Worm (Caenorhabditis elegans): Measurements from ENCODE around the gene lron-10.

The lron-10 gene

ce11 chrIII:10642781-10643180 is 21.6 kb upstream of the lron-10 start, which contains the start of the genes dhs-11 and orc-1 (continued):
- TF ChIP-seq efl-1 (optimal IDR thresholded peaks at IDR 0.05): peak; percentile 62 to 91
- TF ChIP-seq efl-1 (GFP tag; optimal IDR thresholded peaks at IDR 0.05 in 1 of 2): peak; percentile 91 to 99
- TF ChIP-seq mef-2 (tag; optimal IDR thresholded peaks at IDR 0.05): no peak
- TF ChIP-seq fos-1 (tag; optimal IDR thresholded peaks at IDR 0.05): no peak
- TF ChIP-seq mep-1 (tag; optimal IDR thresholded peaks at IDR 0.05): peak; percentile 77
- no peak for TF ChIP-seq Y116A8C.19 (tag; optimal IDR thresholded peaks at IDR 0.05; ENCODE audit: borderline replicate concordance)
- TF ChIP-seq rnt-1 (tag; optimal IDR thresholded peaks at IDR 0.05): peak; percentile 57
- TF ChIP-seq swsn-7 (tag; optimal IDR thresholded peaks at IDR 0.05): peak; percentile 42
- no peak for TF ChIP-seq lin-13 (GFP tag; optimal IDR thresholded peaks at IDR 0.05)
- no peak for TF ChIP-seq pax-3 (tag; optimal IDR thresholded peaks at IDR 0.05)
- TF ChIP-seq nhr-84 (tag; optimal IDR thresholded peaks at IDR 0.05): no peak
- peak in 2 of 3 experiments; percentile 1 to 21 for TF ChIP-seq ceh-82 (tag; optimal IDR thresholded peaks at IDR 0.05)
- TF ChIP-seq dpl-1 (GFP tag; optimal IDR thresholded peaks at IDR 0.05): peak; percentile 88 to 93 (median 90)
- TF ChIP-seq aha-1 (tag; optimal IDR thresholded peaks at IDR 0.05): no peak

ce11 chrIII:10638339-10639021 is 17.3 kb upstream of the lron-10 start, which contains the start of gene Y39A1A.27:
TSS of gene Y39A1A.27 (plus strand) at chrIII:10638971.
- TF ChIP-seq dpl-1 (GFP tag; optimal IDR thresholded peaks at IDR 0.05): no peak
- TF ChIP-seq lsy-2 (tag; optimal IDR thresholded peaks at IDR 0.05): peak in 1 of 2 experiments; percentile 7
- no peak for TF ChIP-seq hlh-4 (tag; optimal IDR thresholded peaks at IDR 0.05)
- TF ChIP-seq efl-3 (GFP tag; optimal IDR thresholded peaks at IDR 0.05): no peak
- TF ChIP-seq ceh-82 (tag; optimal IDR thresholded peaks at IDR 0.05): peak in 1 of 3 experiments; percentile 1
- TF ChIP-seq mef-2 (tag; optimal IDR thresholded peaks at IDR 0.05): no peak
- no peak for TF ChIP-seq F16B12.6 (tag; optimal IDR thresholded peaks at IDR 0.05)
- no peak for TF ChIP-seq sup-37 (GFP tag; optimal IDR thresholded peaks at IDR 0.05)

- peak; percentile 78 for TF ChIP-seq blmp-1 (tag; optimal IDR thresholded peaks at IDR 0.05)
- TF ChIP-seq lin-14 (GFP tag; optimal IDR thresholded peaks at IDR 0.05): no peak
Observed at ce11 chrIII:10637933-10638332, 16.8 kb upstream of the lron-10 start.

- TF ChIP-seq blmp-1 (tag; optimal IDR thresholded peaks at IDR 0.05) (peak; percentile 72), mdl-1 (tag; optimal IDR thresholded peaks at IDR 0.05) (peak in 1 of 2 experiments; percentile 41), efl-1 (optimal IDR thresholded peaks at IDR 0.05) (peak in 1 of 2 experiments; percentile 0), efl-1 (GFP tag; optimal IDR thresholded peaks at IDR 0.05 in 1 of 2) (peak in 1 of 2 experiments; percentile 68), C16A3.4 (tag; optimal IDR thresholded peaks at IDR 0.05) (no peak), nhr-84 (tag; optimal IDR thresholded peaks at IDR 0.05) (no peak), mep-1 (tag; optimal IDR thresholded peaks at IDR 0.05) (peak; percentile 12), unc-98 (GFP tag; IDR thresholded peaks at IDR 0.05) (no peak), nhr-20 (tag; optimal IDR thresholded peaks at IDR 0.05) (peak; percentile 23), nhr-71 (tag; optimal IDR thresholded peaks at IDR 0.05) (peak; percentile 7), nhr-85 (tag) (peak; percentile 3), skn-1 (tag; optimal IDR thresholded peaks at IDR 0.05) (no peak), lin-14 (GFP tag; optimal IDR thresholded peaks at IDR 0.05) (peak; percentile 61)
Observed at ce11 chrIII:10636493-10637031, 15.4 kb upstream of the lron-10 start.

ce11 chrIII:10634576-10634975 is 13.4 kb upstream of the lron-10 start:
- TF ChIP-seq Y116A8C.19 (tag; optimal IDR thresholded peaks at IDR 0.05; ENCODE audit: borderline replicate concordance) (no peak), ceh-82 (tag; optimal IDR thresholded peaks at IDR 0.05) (peak in 1 of 3 experiments; percentile 2), rnt-1 (tag; optimal IDR thresholded peaks at IDR 0.05) (peak; percentile 51), efl-1 (optimal IDR thresholded peaks at IDR 0.05) (no peak), efl-1 (GFP tag; optimal IDR thresholded peaks at IDR 0.05 in 1 of 2) (peak in 1 of 2 experiments; percentile 53)

- TF ChIP-seq hlh-4 (tag; optimal IDR thresholded peaks at IDR 0.05) (peak; percentile 49), nhr-237 (tag; optimal IDR thresholded peaks at IDR 0.05) (peak; percentile 7), hlh-17 (GFP tag; optimal IDR thresholded peaks at IDR 0.05; ENCODE audit: borderline replicate concordance) (no peak), zip-4 (GFP tag; optimal IDR thresholded peaks at IDR 0.05) (peak; percentile 72), nhr-28 (tag; optimal IDR thresholded peaks at IDR 0.05) (no peak), fos-1 (tag; optimal IDR thresholded peaks at IDR 0.05) (peak; percentile 46), nhr-47 (tag; optimal IDR thresholded peaks at IDR 0.05) (peak; percentile 92), fkh-4 (tag; optimal IDR thresholded peaks at IDR 0.05; ENCODE audit: borderline replicate concordance) (no peak), mdl-1 (tag; optimal IDR thresholded peaks at IDR 0.05) (peak in 1 of 2 experiments; percentile 80), xbp-1 (tag; optimal IDR thresholded peaks at IDR 0.05) (peak; percentile 86), snpc-4 (tag; optimal IDR thresholded peaks at IDR 0.05) (peak; percentile 77), dsc-1 (tag; optimal IDR thresholded peaks at IDR 0.05) (peak; percentile 79), ama-1 (optimal IDR thresholded peaks at IDR 0.05) (no peak), pax-3 (tag; optimal IDR thresholded peaks at IDR 0.05) (peak; percentile 68), skn-1 (tag; optimal IDR thresholded peaks at IDR 0.05) (peak; percentile 67), mep-1 (tag; optimal IDR thresholded peaks at IDR 0.05) (peak; percentile 58), ztf-11 (tag; optimal IDR thresholded peaks at IDR 0.05) (peak in 1 of 2 experiments; percentile 82)
Observed at ce11 chrIII:10634034-10634433, 12.9 kb upstream of the lron-10 start.
